Worm (Caenorhabditis elegans): Measurements from ENCODE around the gene srh-45.

The srh-45 gene

ce11 chrV:11314025-11314880 is 9.5 kb upstream of the srh-45 start (continued):
- TF ChIP-seq ceh-40 (GFP tag; IDR thresholded peaks at IDR 0.05) (peak; percentile 96), attf-5 (GFP tag; optimal IDR thresholded peaks at IDR 0.05) (peak; percentile 96), tbp1 (GFP tag; optimal IDR thresholded peaks at IDR 0.05) (peak; percentile 100), him-1 (tag; optimal IDR thresholded peaks at IDR 0.05) (peak; percentile 96), C17E4.6 (GFP tag; IDR thresholded peaks at IDR 0.05) (peak; percentile 94), hmg-20 (GFP tag; IDR thresholded peaks at IDR 0.05) (peak; percentile 92), ztf-6 (GFP tag; IDR thresholded peaks at IDR 0.05) (peak; percentile 94), F10E7.11 (tag; optimal IDR thresholded peaks at IDR 0.05) (peak; percentile 99), F52B5.7 (tag; optimal IDR thresholded peaks at IDR 0.05) (peak; percentile 100), dpff-1 (tag; optimal IDR thresholded peaks at IDR 0.05) (peak; percentile 89), Y53G8AR.9 (GFP tag; conservative IDR thresholded peaks at IDR 0.05) (peak; percentile 96), unc-62 (GFP tag; optimal IDR thresholded peaks at IDR 0.05) (peak; percentile 25), T26A5.8 (tag; optimal IDR thresholded peaks at IDR 0.05) (peak; percentile 99), madf-3 (GFP tag; IDR thresholded peaks at IDR 0.05) (peak; percentile 94), mes-4 (tag; optimal IDR thresholded peaks at IDR 0.05) (peak; percentile 95), lin-35 (GFP tag; optimal IDR thresholded peaks at IDR 0.05) (peak; percentile 22 to 87 (median 61)), ZK185.1 (tag; optimal IDR thresholded peaks at IDR 0.05; ENCODE audit: poor library complexity, severe bottlenecking) (peak; percentile 94), hrde-1 (tag; optimal IDR thresholded peaks at IDR 0.05; ENCODE audit: borderline replicate concordance) (peak; percentile 94), attf-6 (GFP tag; IDR thresholded peaks at IDR 0.05) (peak; percentile 88), zfh-2 (GFP tag; conservative IDR thresholded peaks at IDR 0.05) (peak; percentile 96), akir-1 (GFP tag; optimal IDR thresholded peaks at IDR 0.05) (peak; percentile 86), lin-40 (tag; optimal IDR thresholded peaks at IDR 0.05) (peak; percentile 85), lsy-27 (tag; optimal IDR thresholded peaks at IDR 0.05; ENCODE audit: borderline replicate concordance, insufficient read depth) (peak; percentile 92), snpc-1.3 (tag; optimal IDR thresholded peaks at IDR 0.05; ENCODE audit: insufficient read depth) (peak; percentile 97), K11D2.4 (GFP tag; IDR thresholded peaks at IDR 0.05) (peak; percentile 89), ceh-79 (tag; optimal IDR thresholded peaks at IDR 0.05) (peak; percentile 99), snpc-1.1 (tag; optimal IDR thresholded peaks at IDR 0.05; ENCODE audit: insufficient read depth) (peak; percentile 87), B0336.3 (GFP tag; IDR thresholded peaks at IDR 0.05) (peak; percentile 97), Y95B8A.8 (GFP tag; IDR thresholded peaks at IDR 0.05) (peak; percentile 94), die-1 (tag; optimal IDR thresholded peaks at IDR 0.05) (peak; percentile 98), mel-28 (tag; optimal IDR thresholded peaks at IDR 0.05; ENCODE audit: borderline replicate concordance) (peak; percentile 89), zim-3 (tag; optimal IDR thresholded peaks at IDR 0.05) (peak; percentile 99), F57A8.1 (GFP tag; optimal IDR thresholded peaks at IDR 0.05) (peak; percentile 99), egl-44 (GFP tag; IDR thresholded peaks at IDR 0.05) (peak; percentile 99), F23B12.7 (tag; optimal IDR thresholded peaks at IDR 0.05; ENCODE audit: insufficient read depth) (peak; percentile 92), nhr-27 (tag; optimal IDR thresholded peaks at IDR 0.05) (peak; percentile 99), F55B11.4 (tag; optimal IDR thresholded peaks at IDR 0.05; ENCODE audit: borderline replicate concordance, insufficient read depth) (peak; percentile 25), lag-1 (GFP tag; IDR thresholded peaks at IDR 0.05) (0 out of 2 replicates have a peak, but pooled peaks have one; percentile 71), sea-2 (GFP tag; IDR thresholded peaks at IDR 0.05) (peak; percentile 94), dpl-1 (GFP tag; optimal IDR thresholded peaks at IDR 0.05) (peak; percentile 61), repo-1 (tag; optimal IDR thresholded peaks at IDR 0.05) (peak; percentile 97), hmg-1.2 (GFP tag; IDR thresholded peaks at IDR 0.05) (peak; percentile 90), madf-8 (GFP tag; conservative IDR thresholded peaks at IDR 0.05) (peak; percentile 65), B0019.2 (GFP tag; conservative IDR thresholded peaks at IDR 0.05) (peak; percentile 87), bed-1 (GFP tag; IDR thresholded peaks at IDR 0.05) (peak; percentile 98)
